Worm (Caenorhabditis elegans) whole organism, L2 larva: ENCODE data around the gene srd-59.

Experiments
- R02D3.7 ChIP-seq: fragments of 150-350 bp; optimal IDR thresholded peaks from 2 replicates; lab custom pipeline; 2014; ENCODE audit warnings: missing biosample characterization, missing genetic modification characterization
- dmd-4 ChIP-seq: sonication (generic microtip); optimal IDR thresholded peaks from 2 replicates; lab custom pipeline; 2017; ENCODE audit warnings: missing biosample characterization, missing genetic modification characterization
- elt-3 ChIP-seq: sonication (generic microtip); optimal IDR thresholded peaks from 2 replicates; lab custom pipeline; 2017; ENCODE audit warnings: missing biosample characterization, missing genetic modification characterization
- lsy-2 ChIP-seq, 2 experiments: fragments of 150-350 bp in 1 of 2; sonication (generic microtip) in 1 of 2; optimal IDR thresholded peaks; 2 replicates each; lab custom pipeline; 2014 to 2017; ENCODE audit warnings: missing biosample characterization in 2 of 2, missing genetic modification characterization in 2 of 2
- snpc-4 ChIP-seq: fragments of 150-350 bp; optimal IDR thresholded peaks from 2 replicates; lab custom pipeline; 2014; ENCODE audit warnings: missing biosample characterization, missing genetic modification characterization
- unc-55 ChIP-seq: fragments of 150-350 bp; sonication (generic microtip); optimal IDR thresholded peaks from 3 replicates; lab custom pipeline; 2014; ENCODE audit warnings: missing biosample characterization, missing genetic modification reagents, missing genetic modification characterization

- no peak for TF ChIP-seq snpc-4
- no peak for TF ChIP-seq unc-55
- no peak for TF ChIP-seq R02D3.7
- TF ChIP-seq lsy-2 (tag; optimal IDR thresholded peaks at IDR 0.05; lab: Kevin White, UChicago): no peak
- TF ChIP-seq elt-3: no peak
- no peak for TF ChIP-seq dmd-4 (tag; lab: Kevin White, UChicago)
These were observed 18.6 kb downstream of the srd-59 start for ce11 chrII:7224074-7224473.
